Fruit fly (Drosophila melanogaster) whole organism, pupa: ENCODE data around the gene CG13917.

Experiments used
- CG10348 ChIP-seq: fragments of 200-800 bp; sonication (Bioruptor generic); IDR thresholded peaks from 2 replicates; pipeline ENCODE4 v1.3.6; 2022; ENCODE audit warnings: missing biosample characterization, missing genetic modification characterization
- CG12605 ChIP-seq: fragments of 200-800 bp; sonication (Bioruptor generic); IDR thresholded peaks from 2 replicates; pipeline ENCODE4 v1.3.6; 2022; ENCODE audit warnings: missing biosample characterization, missing genetic modification characterization
- CG13204 ChIP-seq: fragments of 200-800 bp; sonication (Bioruptor generic); optimal IDR thresholded peaks from 2 replicates; lab custom pipeline; 2018; ENCODE audit warnings: missing biosample characterization, mild to moderate bottlenecking, missing genetic modification characterization, moderate library complexity
- CG14655 ChIP-seq: fragments of 200-800 bp; sonication (Bioruptor generic); optimal IDR thresholded peaks from 3 replicates; lab custom pipeline; 2017; ENCODE audit warnings: mild to moderate bottlenecking, missing biosample characterization, missing genetic modification reagents, missing genetic modification characterization
- CG15710 ChIP-seq: fragments of 200-800 bp; sonication (Bioruptor generic); optimal IDR thresholded peaks from 2 replicates; lab custom pipeline; 2018; ENCODE audit warnings: missing biosample characterization, mild to moderate bottlenecking, missing genetic modification characterization, moderate library complexity
- CG17806 ChIP-seq: fragments of 200-800 bp; sonication (Bioruptor generic); optimal IDR thresholded peaks from 2 replicates; lab custom pipeline; 2018; ENCODE audit warnings: missing biosample characterization, mild to moderate bottlenecking, missing genetic modification characterization, moderate library complexity
- CG32121 ChIP-seq: fragments of 200-800 bp; sonication (Bioruptor generic); IDR thresholded peaks from 2 replicates; pipeline ENCODE4 v1.3.6; 2022; ENCODE audit warnings: missing biosample characterization, missing genetic modification characterization
- CG34367 ChIP-seq: fragments of 200-800 bp; sonication (Bioruptor generic); optimal IDR thresholded peaks from 2 replicates; lab custom pipeline; 2018; ENCODE audit warnings: missing biosample characterization, mild to moderate bottlenecking, missing genetic modification characterization
- CG4496 ChIP-seq: fragments of 200-800 bp; sonication (Bioruptor generic); IDR thresholded peaks from 3 replicates; pipeline ENCODE4 v1.3.6; 2022; ENCODE audit warnings: missing biosample characterization, missing genetic modification characterization
- CG8159 ChIP-seq: fragments of 200-800 bp; sonication (Bioruptor generic); optimal IDR thresholded peaks from 3 replicates; lab custom pipeline; 2018; ENCODE audit warnings: missing biosample characterization, mild to moderate bottlenecking, missing genetic modification characterization, moderate library complexity
- CG8301 ChIP-seq: fragments of 200-800 bp; sonication (Bioruptor generic); optimal IDR thresholded peaks from 2 replicates; lab custom pipeline; 2018; ENCODE audit warnings: missing biosample characterization, mild to moderate bottlenecking, missing genetic modification characterization
- CG9948 ChIP-seq: fragments of 200-800 bp; sonication (Bioruptor generic); optimal IDR thresholded peaks from 2 replicates; lab custom pipeline; 2018; ENCODE audit warnings: missing biosample characterization, mild to moderate bottlenecking, missing genetic modification characterization, moderate library complexity
- D1 ChIP-seq: fragments of 200-800 bp; sonication (Bioruptor generic); optimal IDR thresholded peaks from 2 replicates; lab custom pipeline; 2018; ENCODE audit warnings: missing biosample characterization, mild to moderate bottlenecking, missing genetic modification characterization, moderate library complexity
- EcR ChIP-seq: fragments of 200-800 bp; sonication (Bioruptor generic); optimal IDR thresholded peaks from 3 replicates; lab custom pipeline; 2019; ENCODE audit warnings: missing biosample characterization, missing genetic modification characterization, mild to moderate bottlenecking, moderate library complexity, missing genetic modification reagents
- Ets98B ChIP-seq: fragments of 200-800 bp; sonication (Bioruptor generic); IDR thresholded peaks from 2 replicates; pipeline ENCODE4 v1.3.6; 2022; ENCODE audit warnings: missing biosample characterization, missing genetic modification characterization
- Pif1A ChIP-seq: fragments of 200-800 bp; sonication (Bioruptor generic); optimal IDR thresholded peaks from 3 replicates; lab custom pipeline; 2016; ENCODE audit warnings: missing biosample characterization, missing genetic modification characterization
- Pif1B ChIP-seq: fragments of 200-800 bp; sonication (Bioruptor generic); optimal IDR thresholded peaks from 3 replicates; lab custom pipeline; 2016; ENCODE audit warnings: missing biosample characterization, missing genetic modification characterization
- Snoo ChIP-seq: fragments of 200-800 bp; sonication (Bioruptor generic); optimal IDR thresholded peaks from 3 replicates; lab custom pipeline; 2017; ENCODE audit warnings: missing biosample characterization, mild to moderate bottlenecking, missing genetic modification characterization, inconsistent platforms
- fd96Ca ChIP-seq: fragments of 200-800 bp; sonication (Bioruptor generic); IDR thresholded peaks from 3 replicates; pipeline ENCODE4 v1.3.6; 2022; ENCODE audit warnings: missing biosample characterization, missing genetic modification characterization
- gl ChIP-seq: fragments of 200-800 bp; sonication (Bioruptor generic); optimal IDR thresholded peaks from 2 replicates; lab custom pipeline; 2018; ENCODE audit warnings: missing biosample characterization, mild to moderate bottlenecking, missing genetic modification characterization
- rn ChIP-seq: fragments of 200-800 bp; sonication (Bioruptor generic); IDR thresholded peaks from 2 replicates; pipeline ENCODE4 v1.3.6; 2022; ENCODE audit warnings: missing biosample characterization, missing genetic modification characterization

The CG13917 gene

dm6 chr3L:1591692-1592371, 15.3 kb downstream of the CG13917 start:
- TF ChIP-seq Snoo (tag; lab: Kevin White, UChicago) = peak; percentile 86
- TF ChIP-seq CG15710 (tag; lab: Kevin White, UChicago) = peak; percentile 74
- peak; percentile 75 for TF ChIP-seq CG8159
- TF ChIP-seq CG12605 (GFP tag; lab: Robert Waterston, UW) = no peak
- peak; percentile 42; the same call in 1 of the 2 replicates for TF ChIP-seq Ets98B (GFP tag; lab: Robert Waterston, UW)
- TF ChIP-seq D1 (tag; lab: Kevin White, UChicago) = no peak
- peak; percentile 65; the same call in 1 of the 2 replicates for TF ChIP-seq CG32121 (GFP tag; lab: Robert Waterston, UW)
- TF ChIP-seq rn (GFP tag; lab: Robert Waterston, UW) = no peak
- TF ChIP-seq fd96Ca (GFP tag; lab: Robert Waterston, UW) = peak; percentile 70; the same call in 2 of the 3 replicates
- TF ChIP-seq CG14655 (GFP tag; lab: Kevin White, UChicago) = peak; percentile 41
- peak; percentile 32 for TF ChIP-seq EcR (GFP tag; lab: Kevin White, UChicago)
- TF ChIP-seq CG34367 (tag; lab: Kevin White, UChicago) = peak; percentile 74
- no peak for TF ChIP-seq CG10348
- peak; percentile 29 for TF ChIP-seq CG8301 (tag; lab: Kevin White, UChicago)
- TF ChIP-seq CG13204 (GFP tag; lab: Kevin White, UChicago) = peak; percentile 70
- TF ChIP-seq CG4496 (GFP tag; lab: Robert Waterston, UW) = peak; percentile 85
- peak; percentile 43 for TF ChIP-seq CG9948
- peak; percentile 85 for TF ChIP-seq Pif1B
- peak; percentile 88 for TF ChIP-seq Pif1A (GFP tag; lab: Kevin White, UChicago)
- peak; percentile 89 for TF ChIP-seq gl
- peak; percentile 51 for TF ChIP-seq CG17806 (tag; lab: Kevin White, UChicago)

- TF ChIP-seq D1 (tag; lab: Kevin White, UChicago) (no peak), CG8301 (tag; lab: Kevin White, UChicago) (peak; percentile 47), CG15710 (tag; lab: Kevin White, UChicago) (peak; percentile 4), CG32121 (GFP tag; lab: Robert Waterston, UW) (no peak), Ets98B (GFP tag; lab: Robert Waterston, UW) (peak; percentile 27; the same call in 1 of the 2 replicates), Pif1B (no peak), CG9948 (no peak), gl (peak; percentile 33), CG8159 (no peak), CG12605 (GFP tag; lab: Robert Waterston, UW) (no peak; the same call in 1 of the 2 replicates), Snoo (tag; lab: Kevin White, UChicago) (peak; percentile 23), fd96Ca (GFP tag; lab: Robert Waterston, UW) (0 out of 3 replicates have a peak, but pooled peaks have one; percentile 23), CG10348 (no peak), EcR (GFP tag; lab: Kevin White, UChicago) (peak; percentile 97), CG14655 (GFP tag; lab: Kevin White, UChicago) (no peak), CG17806 (tag; lab: Kevin White, UChicago) (no peak), CG4496 (GFP tag; lab: Robert Waterston, UW) (0 out of 3 replicates have a peak, but pooled peaks have one; percentile 38), CG13204 (GFP tag; lab: Kevin White, UChicago) (peak; percentile 52)
Observed at dm6 chr3L:1592822-1593452, 16.4 kb downstream of the CG13917 start.

- TF ChIP-seq CG8159 (no peak), CG4496 (GFP tag; lab: Robert Waterston, UW) (no peak), Ets98B (GFP tag; lab: Robert Waterston, UW) (0 out of 2 replicates have a peak, but pooled peaks have one; percentile 5), CG13204 (GFP tag; lab: Kevin White, UChicago) (peak; percentile 98), CG15710 (tag; lab: Kevin White, UChicago) (no peak), rn (GFP tag; lab: Robert Waterston, UW) (no peak), CG12605 (GFP tag; lab: Robert Waterston, UW) (no peak), Snoo (tag; lab: Kevin White, UChicago) (no peak), CG9948 (no peak), CG32121 (GFP tag; lab: Robert Waterston, UW) (no peak; the same call in 1 of the 2 replicates), Pif1A (GFP tag; lab: Kevin White, UChicago) (no peak), CG10348 (no peak), CG34367 (tag; lab: Kevin White, UChicago) (peak; percentile 0), CG17806 (tag; lab: Kevin White, UChicago) (no peak), gl (no peak), EcR (GFP tag; lab: Kevin White, UChicago) (peak; percentile 44), Pif1B (no peak), D1 (tag; lab: Kevin White, UChicago) (no peak), CG8301 (tag; lab: Kevin White, UChicago) (no peak), fd96Ca (GFP tag; lab: Robert Waterston, UW) (no peak), CG14655 (GFP tag; lab: Kevin White, UChicago) (no peak)
Observed at dm6 chr3L:1602064-1602832, 25.7 kb downstream of the CG13917 start, which contains the start of gene CG12104. TSS of gene CG12104 (minus strand) at chr3L:1602674.

- TF ChIP-seq CG9948 (no peak), CG34367 (tag; lab: Kevin White, UChicago) (no peak), CG12605 (GFP tag; lab: Robert Waterston, UW) (no peak), gl (no peak), CG13204 (GFP tag; lab: Kevin White, UChicago) (no peak), CG8159 (no peak), rn (GFP tag; lab: Robert Waterston, UW) (no peak), Pif1B (no peak), CG8301 (tag; lab: Kevin White, UChicago) (no peak), fd96Ca (GFP tag; lab: Robert Waterston, UW) (no peak)
Observed at dm6 chr3L:1602833-1603128, 26.3 kb downstream of the CG13917 start, which contains the start of the genes CG18170 and CG33791. TSS of gene CG18170 (plus strand) at chr3L:1602954. TSS of gene CG33791 (plus strand) at chr3L:1602954.
